Worm (Caenorhabditis elegans) whole organism, L1 larva: ENCODE results near the gene F44E2.10.

Source experiments
- C34B4.2 ChIP-seq: sonication (generic microtip); optimal IDR thresholded peaks from 2 replicates; lab custom pipeline; 2017; ENCODE audit warnings: mild to moderate bottlenecking, missing genetic modification characterization, missing compliant biosample characterization
- F16B12.6 ChIP-seq: fragments of 150-350 bp; optimal IDR thresholded peaks from 2 replicates; lab custom pipeline; 2014; ENCODE audit warnings: missing biosample characterization, missing genetic modification characterization
- alr-1 ChIP-seq: fragments of 200-800 bp; sonication (Bioruptor generic); optimal IDR thresholded peaks from 2 replicates; lab custom pipeline; 2018; ENCODE audit warnings: borderline replicate concordance, mild to moderate bottlenecking, missing genetic modification characterization, missing compliant biosample characterization
- ama-1 ChIP-seq: fragments of 150-350 bp; optimal IDR thresholded peaks from 2 replicates; lab custom pipeline; 2014
- blmp-1 ChIP-seq: fragments of 150-350 bp; optimal IDR thresholded peaks from 2 replicates; lab custom pipeline; 2014; ENCODE audit warnings: missing biosample characterization, missing genetic modification characterization
- ceh-63 ChIP-seq: fragments of 200-800 bp; sonication (Bioruptor generic); optimal IDR thresholded peaks from 2 replicates; lab custom pipeline; 2018; ENCODE audit warnings: mild to moderate bottlenecking, missing genetic modification characterization, missing compliant biosample characterization
- ceh-8 ChIP-seq: fragments of 200-800 bp; sonication (Bioruptor generic); optimal IDR thresholded peaks from 2 replicates; lab custom pipeline; 2018; ENCODE audit warnings: mild to moderate bottlenecking, missing genetic modification characterization, moderate library complexity, missing compliant biosample characterization
- ceh-82 ChIP-seq, 3 experiments: fragments of 150-350 bp in 1 of 3; sonication (generic microtip) in 2 of 3; optimal IDR thresholded peaks; 2 replicates each; lab custom pipeline; 2014 to 2017; ENCODE audit warnings: missing biosample characterization in 3 of 3, missing genetic modification characterization in 3 of 3
- ceh-88 ChIP-seq: fragments of 200-800 bp; sonication (Bioruptor generic); IDR thresholded peaks from 2 replicates; pipeline ENCODE4 v1.3.6; 2022; ENCODE audit warnings: missing genetic modification characterization, missing compliant biosample characterization
- ceh-90 ChIP-seq: sonication (generic microtip); optimal IDR thresholded peaks from 2 replicates; lab custom pipeline; 2016; ENCODE audit warnings: missing genetic modification characterization, missing compliant biosample characterization
- ces-1 ChIP-seq: fragments of 150-350 bp; optimal IDR thresholded peaks from 2 replicates; lab custom pipeline; 2014; ENCODE audit warnings: missing biosample characterization, missing genetic modification reagents, missing genetic modification characterization
- dpl-1 ChIP-seq, 3 experiments: fragments of 150-350 bp in 2 of 3; sonication (generic microtip) in 1 of 3; optimal IDR thresholded peaks; 2 replicates each; lab custom pipeline; 2014 to 2017; ENCODE audit warnings: missing biosample characterization in 3 of 3, missing genetic modification characterization in 3 of 3, missing genetic modification reagents in 3 of 3
- efl-1 ChIP-seq, 4 experiments: fragments of 150-350 bp; optimal IDR thresholded peaks in 3 of 4; peaks in 1 of 4; 1 replicate in 1 of 4; 2 replicates in 3 of 4; lab custom pipeline; 2014; ENCODE audit warnings: missing biosample characterization in 2 of 4, missing genetic modification characterization in 2 of 4, missing genetic modification reagents in 2 of 4
- efl-3 ChIP-seq: fragments of 200-800 bp; sonication (Bioruptor generic); optimal IDR thresholded peaks from 2 replicates; lab custom pipeline; 2018; ENCODE audit warnings: mild to moderate bottlenecking, missing genetic modification characterization, missing compliant biosample characterization
- egl-27 ChIP-seq, 2 experiments: fragments of 150-350 bp in 1 of 2; sonication (generic microtip); optimal IDR thresholded peaks; 3 replicates each; lab custom pipeline; 2017 to 2018; ENCODE audit warnings: missing biosample characterization in 2 of 2, missing genetic modification characterization in 2 of 2, missing genetic modification reagents in 2 of 2
- elt-3 ChIP-seq, 6 experiments: fragments of 150-350 bp in 1 of 6; sonication (generic microtip); optimal IDR thresholded peaks; 2 replicates each; lab custom pipeline; 2017 to 2018; ENCODE audit warnings: missing biosample characterization in 6 of 6, missing genetic modification characterization in 6 of 6, inconsistent platforms in 1 of 6
- fkh-4 ChIP-seq: sonication (generic microtip); optimal IDR thresholded peaks from 2 replicates; lab custom pipeline; 2016; ENCODE audit warnings: missing compliant biosample characterization, missing genetic modification characterization, borderline replicate concordance
- fos-1 ChIP-seq: fragments of 150-350 bp; optimal IDR thresholded peaks from 2 replicates; lab custom pipeline; 2014; ENCODE audit warnings: missing biosample characterization, missing genetic modification characterization
- hlh-17 ChIP-seq: fragments of 200-800 bp; sonication (Bioruptor generic); optimal IDR thresholded peaks from 2 replicates; lab custom pipeline; 2018; ENCODE audit warnings: missing genetic modification characterization, mild to moderate bottlenecking, missing compliant biosample characterization, moderate library complexity, borderline replicate concordance
- hpl-2 ChIP-seq: fragments of 150-350 bp; optimal IDR thresholded peaks from 2 replicates; lab custom pipeline; 2014; ENCODE audit warnings: missing biosample characterization, missing genetic modification reagents, missing genetic modification characterization
- irx-1 ChIP-seq: sonication (generic microtip); optimal IDR thresholded peaks from 2 replicates; lab custom pipeline; 2016; ENCODE audit warnings: missing genetic modification characterization, missing compliant biosample characterization
- jun-1 ChIP-seq: fragments of 150-350 bp; optimal IDR thresholded peaks from 2 replicates; lab custom pipeline; 2014; ENCODE audit warnings: missing biosample characterization, missing genetic modification reagents, missing genetic modification characterization
- lin-14 ChIP-seq: fragments of 200-800 bp; sonication (Bioruptor generic); optimal IDR thresholded peaks from 2 replicates; lab custom pipeline; 2018; ENCODE audit warnings: mild to moderate bottlenecking, missing genetic modification characterization, moderate library complexity, missing compliant biosample characterization
- lin-15B ChIP-seq: fragments of 150-350 bp; sonication (generic microtip); optimal IDR thresholded peaks from 3 replicates; lab custom pipeline; 2014; ENCODE audit warnings: missing biosample characterization, missing genetic modification characterization
- lin-35 ChIP-seq, 2 experiments: fragments of 150-350 bp; optimal IDR thresholded peaks; 2 replicates each; lab custom pipeline; 2014; ENCODE audit warnings: missing biosample characterization in 2 of 2, missing genetic modification characterization in 2 of 2, missing genetic modification reagents in 2 of 2
- lin-39 ChIP-seq: fragments of 150-350 bp; optimal IDR thresholded peaks from 2 replicates; lab custom pipeline; 2014; ENCODE audit warnings: missing biosample characterization, missing genetic modification reagents, missing genetic modification characterization
- mab-9 ChIP-seq: fragments of 200-800 bp; sonication (Bioruptor generic); IDR thresholded peaks from 2 replicates; pipeline ENCODE4 v1.3.6; 2022; ENCODE audit warnings: missing genetic modification reagents, missing genetic modification characterization, missing compliant biosample characterization
- mdl-1 ChIP-seq, 2 experiments: fragments of 150-350 bp; optimal IDR thresholded peaks; 2 replicates each; lab custom pipeline; 2014 to 2017; ENCODE audit warnings: missing biosample characterization in 2 of 2, missing genetic modification characterization in 2 of 2, inconsistent platforms in 1 of 2
- nhr-237 ChIP-seq: fragments of 150-350 bp; optimal IDR thresholded peaks from 2 replicates; lab custom pipeline; 2014; ENCODE audit warnings: missing biosample characterization, missing genetic modification characterization
- nhr-28 ChIP-seq: fragments of 150-350 bp; optimal IDR thresholded peaks from 2 replicates; lab custom pipeline; 2014; ENCODE audit warnings: missing biosample characterization, missing genetic modification characterization
- nhr-47 ChIP-seq: sonication (generic microtip); optimal IDR thresholded peaks from 2 replicates; lab custom pipeline; 2016; ENCODE audit warnings: mild to moderate bottlenecking, missing genetic modification characterization, moderate library complexity, missing compliant biosample characterization
- nhr-71 ChIP-seq: sonication (generic microtip); optimal IDR thresholded peaks from 2 replicates; lab custom pipeline; 2016; ENCODE audit warnings: mild to moderate bottlenecking, missing genetic modification characterization, moderate library complexity, missing compliant biosample characterization
- nhr-77 ChIP-seq: fragments of 150-350 bp; optimal IDR thresholded peaks from 2 replicates; lab custom pipeline; 2014; ENCODE audit warnings: missing biosample characterization, missing genetic modification characterization
- nhr-84 ChIP-seq: sonication (generic microtip); optimal IDR thresholded peaks from 2 replicates; lab custom pipeline; 2017; ENCODE audit warnings: missing biosample characterization, missing genetic modification characterization
- nhr-85 ChIP-seq: sonication (generic microtip); peaks from one replicate; lab custom pipeline; 2016; ENCODE audit warnings: missing genetic modification characterization, inconsistent platforms, missing compliant biosample characterization
- nhr-90 ChIP-seq: sonication (generic microtip); optimal IDR thresholded peaks from 2 replicates; lab custom pipeline; 2016; ENCODE audit warnings: mild to moderate bottlenecking, missing genetic modification characterization, missing compliant biosample characterization; ENCODE audit not compliant: poor library complexity
- skn-1 ChIP-seq: fragments of 150-350 bp; optimal IDR thresholded peaks from 2 replicates; lab custom pipeline; 2014; ENCODE audit warnings: missing biosample characterization, missing genetic modification characterization
- snu-23 ChIP-seq: sonication (generic microtip); optimal IDR thresholded peaks from 2 replicates; lab custom pipeline; 2016; ENCODE audit warnings: missing genetic modification characterization, missing compliant biosample characterization
- sox-4 ChIP-seq: sonication (generic microtip); optimal IDR thresholded peaks from 2 replicates; lab custom pipeline; 2016; ENCODE audit warnings: missing genetic modification characterization, missing compliant biosample characterization
- sptf-1 ChIP-seq: fragments of 150-350 bp; optimal IDR thresholded peaks from 2 replicates; lab custom pipeline; 2014; ENCODE audit warnings: missing biosample characterization, missing genetic modification characterization
- sup-37 ChIP-seq: fragments of 200-800 bp; sonication (Bioruptor generic); optimal IDR thresholded peaks from 2 replicates; lab custom pipeline; 2018; ENCODE audit warnings: mild to moderate bottlenecking, missing genetic modification characterization, missing compliant biosample characterization
- tbx-2 ChIP-seq: sonication (generic microtip); optimal IDR thresholded peaks from 2 replicates; lab custom pipeline; 2016; ENCODE audit warnings: missing genetic modification characterization, missing compliant biosample characterization
- unc-130 ChIP-seq: fragments of 150-350 bp; optimal IDR thresholded peaks from 2 replicates; lab custom pipeline; 2017; ENCODE audit warnings: missing biosample characterization, missing genetic modification characterization, inconsistent platforms
- unc-30 ChIP-seq: sonication (generic microtip); optimal IDR thresholded peaks from 2 replicates; lab custom pipeline; 2017; ENCODE audit warnings: missing biosample characterization, missing genetic modification characterization
- unc-86 ChIP-seq: sonication (generic microtip); optimal IDR thresholded peaks from 2 replicates; lab custom pipeline; 2016; ENCODE audit warnings: missing genetic modification characterization, missing compliant biosample characterization
- unc-98 ChIP-seq: fragments of 200-800 bp; sonication (Bioruptor generic); IDR thresholded peaks from 2 replicates; pipeline ENCODE4 v1.3.6; 2022; ENCODE audit warnings: missing genetic modification characterization, missing compliant biosample characterization
- vab-15 ChIP-seq: sonication (generic microtip); optimal IDR thresholded peaks from 2 replicates; lab custom pipeline; 2017; ENCODE audit warnings: missing genotype, mild to moderate bottlenecking, missing genetic modification characterization, missing compliant biosample characterization
- xbp-1 ChIP-seq: sonication (generic microtip); optimal IDR thresholded peaks from 2 replicates; lab custom pipeline; 2016; ENCODE audit warnings: missing genetic modification characterization, missing compliant biosample characterization
- zip-4 ChIP-seq: fragments of 200-800 bp; sonication (Bioruptor generic); optimal IDR thresholded peaks from 2 replicates; lab custom pipeline; 2018; ENCODE audit warnings: mild to moderate bottlenecking, missing genetic modification characterization, moderate library complexity, missing compliant biosample characterization
- ztf-4 ChIP-seq: fragments of 150-350 bp; optimal IDR thresholded peaks from 2 replicates; lab custom pipeline; 2014; ENCODE audit warnings: missing biosample characterization, missing genetic modification characterization

F44E2.10 gene

DNA sequence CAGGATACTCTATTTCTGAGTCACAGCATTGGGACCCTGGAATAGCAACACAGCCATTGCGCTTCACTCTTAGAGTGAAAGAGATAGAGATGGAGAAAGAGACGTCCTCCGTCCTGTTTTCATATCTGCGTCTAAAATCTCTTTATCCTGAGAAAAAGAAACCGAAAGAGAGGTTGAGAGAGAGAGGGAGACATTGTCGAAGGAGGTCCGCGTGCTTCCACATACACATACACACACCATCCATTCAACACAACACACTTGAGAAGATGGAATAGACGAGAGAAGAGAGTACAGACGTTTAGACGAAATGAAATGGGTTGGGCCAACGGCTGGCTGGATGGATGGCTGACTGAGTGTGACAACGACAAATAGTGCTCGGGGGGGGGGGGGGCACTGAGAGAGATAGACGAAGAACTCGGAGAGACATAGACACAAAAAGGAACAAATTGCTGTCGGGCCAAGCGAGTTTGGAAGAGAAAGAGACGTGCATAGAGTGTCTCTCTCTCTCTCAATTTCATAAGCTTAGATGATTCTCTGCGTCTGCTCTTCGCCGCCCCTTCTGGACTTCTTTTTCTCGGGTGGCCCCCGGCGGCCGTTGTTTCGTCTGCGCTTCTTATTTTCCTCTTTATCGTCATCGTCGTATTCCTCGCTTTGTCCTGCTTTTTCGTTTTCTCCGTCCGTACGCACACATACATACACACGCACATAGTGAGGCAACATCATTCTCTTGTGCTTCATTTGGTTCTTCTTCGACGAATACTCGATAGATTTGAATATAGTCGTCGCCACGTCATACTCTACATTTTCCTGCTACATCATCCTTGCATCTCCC, 30.7 kb downstream of the F44E2.10 start, which contains the start of gene F54F2.6 (continued):
- TF ChIP-seq mab-9 = peak; percentile 76
- peak; percentile 73 for TF ChIP-seq ceh-88 (GFP tag; lab: Robert Waterston, UW)
- no peak for TF ChIP-seq skn-1 (tag; lab: Kevin White, UChicago)
- TF ChIP-seq blmp-1 (tag; lab: Kevin White, UChicago) = peak; percentile 84
- TF ChIP-seq lin-15B (tag; lab: Kevin White, UChicago) = no peak
- peak; percentile 97 for TF ChIP-seq tbx-2
- peak; percentile 73 to 79 for TF ChIP-seq efl-1 (optimal IDR thresholded peaks at IDR 0.05; lab: Kevin White, UChicago)
- TF ChIP-seq efl-1 (GFP tag; optimal IDR thresholded peaks at IDR 0.05 in 1 of 2; lab: Kevin White, UChicago) = peak; percentile 22 to 95
- TF ChIP-seq xbp-1 (tag; lab: Kevin White, UChicago) = peak; percentile 83
- TF ChIP-seq lin-35 (GFP tag; optimal IDR thresholded peaks at IDR 0.05; lab: Kevin White, UChicago) = peak; percentile 61 to 67
- peak; percentile 85 to 94 for TF ChIP-seq egl-27 (tag; optimal IDR thresholded peaks at IDR 0.05; lab: Kevin White, UChicago)
- TF ChIP-seq dpl-1 (GFP tag; optimal IDR thresholded peaks at IDR 0.05; lab: Kevin White, UChicago) = peak; percentile 26 to 60 (median 51)
- TF ChIP-seq ceh-63 (GFP tag; lab: Kevin White, UChicago) = no peak
- TF ChIP-seq nhr-77 = peak; percentile 87
- peak; percentile 98 for TF ChIP-seq nhr-71 (tag; lab: Kevin White, UChicago)
- TF ChIP-seq ztf-4 = peak; percentile 89
- TF ChIP-seq hpl-2 (GFP tag; lab: Kevin White, UChicago) = no peak
- no peak for TF ChIP-seq alr-1 (tag; lab: Kevin White, UChicago)
- no peak for TF ChIP-seq ces-1 (GFP tag; lab: Kevin White, UChicago)
- TF ChIP-seq ceh-82 (tag; optimal IDR thresholded peaks at IDR 0.05; lab: Kevin White, UChicago) = peak; percentile 74 to 86 (median 75)
- peak; percentile 92 for TF ChIP-seq fos-1
- peak; percentile 94 for TF ChIP-seq nhr-47
- peak; percentile 17 for TF ChIP-seq ceh-90
- TF ChIP-seq sup-37 (GFP tag; lab: Kevin White, UChicago) = peak; percentile 86
- peak; percentile 67 for TF ChIP-seq ceh-8
- no peak for TF ChIP-seq efl-3 (GFP tag; lab: Kevin White, UChicago)
- TF ChIP-seq fkh-4 = peak; percentile 79
- TF ChIP-seq F16B12.6 (tag; lab: Kevin White, UChicago) = peak; percentile 8
- TF ChIP-seq mdl-1 (tag; optimal IDR thresholded peaks at IDR 0.05; lab: Kevin White, UChicago) = peak; percentile 64 to 94
- no peak for TF ChIP-seq nhr-28 (tag; lab: Kevin White, UChicago)
- no peak for TF ChIP-seq nhr-237 (tag; lab: Kevin White, UChicago)
- peak; percentile 89 for TF ChIP-seq irx-1 (tag; lab: Kevin White, UChicago)
- TF ChIP-seq hlh-17 (GFP tag; lab: Kevin White, UChicago) = no peak
- TF ChIP-seq sptf-1 = no peak
- peak; percentile 98 for TF ChIP-seq unc-86
- no peak for TF ChIP-seq ama-1 (lab: Kevin White, UChicago)
- no peak for TF ChIP-seq C34B4.2
- TF ChIP-seq lin-14 (GFP tag; lab: Kevin White, UChicago) = peak; percentile 100
- peak; percentile 63 for TF ChIP-seq lin-39 (tag; lab: Kevin White, UChicago)
- TF ChIP-seq vab-15 (tag; lab: Kevin White, UChicago) = peak; percentile 92
- TF ChIP-seq elt-3 (tag; optimal IDR thresholded peaks at IDR 0.05; lab: Kevin White, UChicago) = peak in 1 of 6 experiments; percentile 23
- TF ChIP-seq jun-1 (tag; lab: Kevin White, UChicago) = peak; percentile 80
- peak; percentile 59 for TF ChIP-seq sox-4 (tag; lab: Kevin White, UChicago)
- TF ChIP-seq snu-23 = peak; percentile 90
- TF ChIP-seq nhr-85 (tag; lab: Kevin White, UChicago) = peak; percentile 97
- no peak; the same call in 1 of the 2 replicates for TF ChIP-seq unc-98 (GFP tag; lab: Robert Waterston, UW)
- TF ChIP-seq unc-130 (tag; lab: Kevin White, UChicago) = peak; percentile 75
- peak; percentile 53 for TF ChIP-seq zip-4 (GFP tag; lab: Kevin White, UChicago)
- TF ChIP-seq nhr-84 = no peak
- peak; percentile 20 for TF ChIP-seq unc-30
- TF ChIP-seq nhr-90 (tag; lab: Kevin White, UChicago) = peak; percentile 54
